Worm (Caenorhabditis elegans): ENCODE data around the gene glc-4.

The glc-4 gene

DNA sequence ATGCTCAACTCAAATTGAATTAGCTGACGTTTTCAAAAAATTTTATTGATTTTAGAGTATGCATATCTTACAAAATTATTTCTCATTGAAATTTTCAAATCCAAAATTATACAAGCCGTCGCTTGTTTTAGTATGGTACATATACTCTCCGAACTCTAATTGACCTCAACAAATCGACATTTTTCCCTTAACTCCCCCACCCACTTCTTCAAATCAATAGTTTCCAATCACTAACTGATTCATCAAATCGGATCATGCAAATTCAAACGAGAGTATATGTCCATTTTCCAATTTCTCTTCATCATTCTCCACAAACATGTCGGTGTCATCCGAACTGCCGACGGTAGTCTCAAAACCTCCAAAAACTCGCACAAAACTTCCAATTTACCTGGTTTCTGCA, 14.4 kb upstream of the glc-4 start, which contains the start of gene E04F6.4:
Gene E04F6.4 (plus strand): TSS at position 301 of the 400 bp plus-strand sequence.
- TF ChIP-seq unc-86 (tag; optimal IDR thresholded peaks at IDR 0.05) (no peak), ref-2 (tag; optimal IDR thresholded peaks at IDR 0.05) (no peak), pag-3 (tag; optimal IDR thresholded peaks at IDR 0.05; ENCODE audit: borderline replicate concordance) (no peak), zip-5 (tag; optimal IDR thresholded peaks at IDR 0.05) (no peak), lin-11 (tag; optimal IDR thresholded peaks at IDR 0.05) (no peak), pqm-1 (tag; optimal IDR thresholded peaks at IDR 0.05) (no peak), ceh-45 (GFP tag; IDR thresholded peaks at IDR 0.05) (no peak), ets-4 (tag; optimal IDR thresholded peaks at IDR 0.05) (no peak), T23F11.4 (GFP tag; optimal IDR thresholded peaks at IDR 0.05) (no peak), pha-2 (tag; optimal IDR thresholded peaks at IDR 0.05) (no peak), eyg-1 (tag; optimal IDR thresholded peaks at IDR 0.05) (no peak)

- TF ChIP-seq syd-9 (tag; optimal IDR thresholded peaks at IDR 0.05) (no peak), ceh-48 (tag; optimal IDR thresholded peaks at IDR 0.05) (no peak), unc-3 (GFP tag; conservative IDR thresholded peaks at IDR 0.05) (no peak), unc-3 (tag; optimal IDR thresholded peaks at IDR 0.05) (no peak), gmeb-2 (tag; optimal IDR thresholded peaks at IDR 0.05) (no peak), nhr-232 (tag; optimal IDR thresholded peaks at IDR 0.05) (no peak), pha-2 (tag; optimal IDR thresholded peaks at IDR 0.05) (no peak), elt-2 (tag; optimal IDR thresholded peaks at IDR 0.05) (no peak), ceh-9 (tag; optimal IDR thresholded peaks at IDR 0.05) (no peak), tbx-2 (tag; optimal IDR thresholded peaks at IDR 0.05) (no peak), ceh-19 (GFP tag; optimal IDR thresholded peaks at IDR 0.05) (no peak), T23F11.4 (GFP tag; optimal IDR thresholded peaks at IDR 0.05) (no peak), pha-4 (tag; optimal IDR thresholded peaks at IDR 0.05) (no peak), pag-3 (tag; optimal IDR thresholded peaks at IDR 0.05; ENCODE audit: borderline replicate concordance) (no peak)
Measured at ce11 chrII:7187110-7187509, 12.4 kb upstream of the glc-4 start, which contains the start of gene C27H5.6. TSS of gene C27H5.6 (minus strand) at chrII:7187210.

DNA sequence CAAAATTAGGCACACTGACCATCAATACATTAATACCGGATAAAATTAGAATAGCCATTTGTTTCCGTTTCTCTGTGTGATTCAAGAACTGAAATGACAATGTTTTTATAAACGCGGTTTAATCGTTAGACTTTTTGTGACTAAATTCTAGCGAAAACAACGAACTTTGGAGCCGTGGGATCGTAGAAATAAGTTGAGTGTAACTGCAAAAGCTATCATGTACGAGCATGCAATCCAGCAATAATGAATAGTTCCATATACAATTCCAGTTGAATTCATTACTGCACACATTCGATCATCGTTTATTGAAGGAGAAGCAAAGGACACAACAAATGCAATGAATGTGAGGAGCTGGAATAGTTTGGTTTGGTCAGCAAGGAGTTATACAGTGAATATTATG, 11.4 kb upstream of the glc-4 start:
- TF ChIP-seq Y22D7AL.16 (tag; optimal IDR thresholded peaks at IDR 0.05): no peak
- no peak for TF ChIP-seq ceh-34 (tag; optimal IDR thresholded peaks at IDR 0.05)
- TF ChIP-seq tbx-7 (tag; optimal IDR thresholded peaks at IDR 0.05): no peak
- no peak for TF ChIP-seq hlh-6 (tag; optimal IDR thresholded peaks at IDR 0.05)
- no peak for TF ChIP-seq elt-2 (tag; optimal IDR thresholded peaks at IDR 0.05)
- no peak for TF ChIP-seq ceh-30 (tag; optimal IDR thresholded peaks at IDR 0.05)
- TF ChIP-seq odd-2 (tag; optimal IDR thresholded peaks at IDR 0.05): no peak
- TF ChIP-seq C38D4.7 (GFP tag; optimal IDR thresholded peaks at IDR 0.05): no peak
- no peak for TF ChIP-seq pha-2 (tag; optimal IDR thresholded peaks at IDR 0.05)
- no peak for TF ChIP-seq dmd-4 (tag; optimal IDR thresholded peaks at IDR 0.05; ENCODE audit: borderline replicate concordance)
- no peak for TF ChIP-seq T23F11.4 (GFP tag; optimal IDR thresholded peaks at IDR 0.05)
- TF ChIP-seq gmeb-2 (tag; optimal IDR thresholded peaks at IDR 0.05): no peak
- no peak for TF ChIP-seq lim-6 (tag; optimal IDR thresholded peaks at IDR 0.05)
- no peak for TF ChIP-seq mec-3 (tag; optimal IDR thresholded peaks at IDR 0.05; ENCODE audit: borderline replicate concordance)
- no peak for TF ChIP-seq zip-5 (tag; optimal IDR thresholded peaks at IDR 0.05)

DNA sequence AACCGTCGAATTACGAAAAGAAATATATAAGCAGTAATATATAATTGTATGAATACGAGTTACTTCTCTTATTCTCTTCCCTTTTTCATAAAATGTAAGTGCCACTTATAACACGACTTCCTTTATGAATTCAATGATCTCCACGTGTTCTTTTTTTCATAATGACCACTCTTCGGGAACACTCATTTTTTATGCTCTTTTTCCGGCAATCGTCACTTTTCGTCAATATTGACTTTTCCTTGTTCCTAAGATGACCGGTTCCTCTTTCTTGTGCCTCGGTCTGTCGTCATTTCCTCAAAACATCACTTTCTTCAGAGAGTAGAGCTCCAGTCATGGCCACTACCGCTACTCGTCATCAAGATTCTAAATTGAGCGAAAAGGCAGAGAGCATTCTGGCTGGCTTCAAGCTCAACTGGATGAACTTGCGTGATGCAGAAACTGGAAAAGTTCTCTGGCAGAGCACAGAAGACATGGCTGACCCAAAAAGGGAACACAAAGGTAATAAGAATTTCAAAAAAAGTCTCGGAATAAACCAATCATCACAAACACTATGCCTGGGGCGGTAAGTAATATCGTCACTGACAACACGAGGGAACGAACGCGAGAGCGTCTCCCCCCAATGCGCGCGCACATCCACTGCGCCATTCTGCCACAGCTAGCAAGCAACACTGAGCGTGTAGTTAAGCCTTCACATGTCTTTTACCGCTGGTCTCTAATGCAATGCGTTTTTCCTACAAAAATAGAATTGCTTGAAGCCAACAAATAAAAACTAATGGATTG, 8.9 kb upstream of the glc-4 start, which contains the start of gene pdl-1:
Gene pdl-1 (plus strand): TSS at position 309 of the 780 bp plus-strand sequence.
- peak; percentile 89 for TF ChIP-seq ttx-3 (tag; optimal IDR thresholded peaks at IDR 0.05)
- TF ChIP-seq pax-1 (tag; optimal IDR thresholded peaks at IDR 0.05): no peak
- peak; percentile 89 for TF ChIP-seq dmd-4 (tag; optimal IDR thresholded peaks at IDR 0.05; ENCODE audit: borderline replicate concordance)
- TF ChIP-seq ceh-18 (tag; optimal IDR thresholded peaks at IDR 0.05): peak; percentile 86
- TF ChIP-seq syd-9 (tag; optimal IDR thresholded peaks at IDR 0.05): peak; percentile 95
- TF ChIP-seq ref-2 (tag; optimal IDR thresholded peaks at IDR 0.05): peak; percentile 91
- no peak for TF ChIP-seq pha-4 (tag; optimal IDR thresholded peaks at IDR 0.05)
- peak; percentile 84 for TF ChIP-seq pqm-1 (tag; optimal IDR thresholded peaks at IDR 0.05)
- peak; percentile 81 for TF ChIP-seq zip-5 (tag; optimal IDR thresholded peaks at IDR 0.05)
- TF ChIP-seq ceh-34 (tag; optimal IDR thresholded peaks at IDR 0.05): peak; percentile 93
- peak; percentile 88 for TF ChIP-seq fax-1 (tag; optimal IDR thresholded peaks at IDR 0.05)
- TF ChIP-seq T23F11.4 (GFP tag; optimal IDR thresholded peaks at IDR 0.05): peak; percentile 95
- peak; percentile 68 for TF ChIP-seq hlh-30 (tag; optimal IDR thresholded peaks at IDR 0.05; ENCODE audit: insufficient read depth)
- peak; percentile 91 for TF ChIP-seq pha-2 (tag; optimal IDR thresholded peaks at IDR 0.05)
- TF ChIP-seq pros-1 (tag; optimal IDR thresholded peaks at IDR 0.05): peak; percentile 83
- TF ChIP-seq che-1 (tag; optimal IDR thresholded peaks at IDR 0.05): peak; percentile 92
- TF ChIP-seq mec-3 (tag; optimal IDR thresholded peaks at IDR 0.05; ENCODE audit: borderline replicate concordance): peak; percentile 80
- peak; percentile 94 for TF ChIP-seq gmeb-2 (tag; optimal IDR thresholded peaks at IDR 0.05)
- TF ChIP-seq pag-3 (tag; optimal IDR thresholded peaks at IDR 0.05; ENCODE audit: borderline replicate concordance): peak; percentile 82
- peak; percentile 72 for TF ChIP-seq K09A11.1 (tag; optimal IDR thresholded peaks at IDR 0.05; ENCODE audit: insufficient read depth)
- TF ChIP-seq C38D4.7 (GFP tag; optimal IDR thresholded peaks at IDR 0.05): peak; percentile 94
- peak; percentile 54 for TF ChIP-seq nfya-1 (tag; optimal IDR thresholded peaks at IDR 0.05)
- peak; percentile 84 for TF ChIP-seq elt-4 (tag; optimal IDR thresholded peaks at IDR 0.05)
- peak; percentile 73 for TF ChIP-seq ceh-24 (tag; optimal IDR thresholded peaks at IDR 0.05)
